Fruit fly (Drosophila melanogaster): ENCODE measurements around the gene Krn.
A peak's percentile ranks its signal among the peaks of the same experiment; 100 is the strongest.

The Krn gene

DNA sequence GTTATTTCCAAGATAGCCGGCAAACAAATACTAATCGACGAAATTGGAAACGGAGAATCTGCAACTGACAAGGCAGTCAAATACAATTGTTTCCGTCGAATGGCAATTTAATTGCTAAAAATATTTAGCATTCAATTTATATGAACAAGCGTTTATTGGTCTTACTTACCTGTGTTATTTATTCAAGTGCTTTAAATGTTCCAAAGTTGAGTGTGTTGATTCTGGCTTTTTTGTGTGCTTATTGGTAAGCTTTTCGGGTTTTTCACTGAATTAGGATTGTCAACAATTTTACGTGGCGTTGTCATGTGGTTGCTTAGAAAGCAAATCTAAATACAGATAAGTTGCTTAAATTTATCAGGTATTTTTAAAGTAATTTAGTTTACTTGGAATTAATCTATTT is 17.7 kb upstream of the Krn start (continued):
- TF ChIP-seq BtbVII (GFP tag; optimal IDR thresholded peaks at IDR 0.05) (peak; percentile 45), MESR4 (GFP tag; optimal IDR thresholded peaks at IDR 0.05) (no peak), CG9437 (GFP tag; optimal IDR thresholded peaks at IDR 0.05) (no peak), psq (GFP tag; optimal IDR thresholded peaks at IDR 0.05) (no peak), Rfx (GFP tag; IDR thresholded peaks at IDR 0.05) (peak; percentile 32; the same call in 1 of the 2 replicates), CG1233 (GFP tag; optimal IDR thresholded peaks at IDR 0.05) (no peak), ken (GFP tag; IDR thresholded peaks at IDR 0.05) (no peak), CG1792 (GFP tag; optimal IDR thresholded peaks at IDR 0.05) (no peak), HLH3B (GFP tag; IDR thresholded peaks at IDR 0.05) (no peak), chinmo (GFP tag; IDR thresholded peaks at IDR 0.05; ENCODE audit: partially characterized antibody) (no peak), Gug (GFP tag; IDR thresholded peaks at IDR 0.05) (no peak), CG12744 (GFP tag; optimal IDR thresholded peaks at IDR 0.05) (no peak), gsb (GFP tag; IDR thresholded peaks at IDR 0.05) (no peak), HmgZ (tag; optimal IDR thresholded peaks at IDR 0.05) (no peak), CG10543 (GFP tag; optimal IDR thresholded peaks at IDR 0.05) (peak; percentile 6), seq (GFP tag; IDR thresholded peaks at IDR 0.05) (no peak), corto (GFP tag; optimal IDR thresholded peaks at IDR 0.05) (no peak), h (optimal IDR thresholded peaks at IDR 0.05) (no peak), CG2199 (GFP tag; IDR thresholded peaks at IDR 0.05) (no peak), CG4282 (GFP tag; optimal IDR thresholded peaks at IDR 0.05) (no peak), caup (GFP tag; optimal IDR thresholded peaks at IDR 0.05; ENCODE audit: severe bottlenecking) (peak; percentile 39), Fer1 (GFP tag; optimal IDR thresholded peaks at IDR 0.05) (peak; percentile 55), CG2678 (tag; optimal IDR thresholded peaks at IDR 0.05) (peak; percentile 4), C15 (GFP tag; IDR thresholded peaks at IDR 0.05) (no peak), Hmr (GFP tag; optimal IDR thresholded peaks at IDR 0.05) (peak; percentile 46), CG31365 (tag; optimal IDR thresholded peaks at IDR 0.05) (no peak), dysf (GFP tag; IDR thresholded peaks at IDR 0.05) (no peak), eyg (GFP tag; optimal IDR thresholded peaks at IDR 0.05) (no peak), CG14050 (GFP tag; IDR thresholded peaks at IDR 0.05) (no peak)

DNA sequence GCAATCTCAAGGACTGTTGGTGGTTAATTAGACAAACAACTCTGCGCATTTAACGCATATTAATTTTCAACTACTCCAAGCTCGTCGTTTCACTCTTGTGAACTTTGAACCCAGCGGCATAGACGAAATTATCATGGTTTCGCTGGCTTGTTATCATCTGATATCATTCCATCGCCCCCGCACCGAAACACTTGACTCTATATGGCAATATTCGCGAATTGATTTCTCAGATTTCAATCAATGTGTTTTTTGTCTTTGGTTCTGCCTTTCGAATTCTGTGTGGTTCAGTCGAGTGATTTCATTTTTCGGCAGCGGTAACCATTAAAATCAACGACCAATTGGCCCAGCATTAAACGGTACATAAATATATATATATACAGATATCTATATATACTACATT is 17.2 kb upstream of the Krn start, which contains the start of gene CG34251:
TSS of gene CG34251 (plus strand) at position 301 of the 400 bp plus-strand sequence.
- TF ChIP-seq Ets65A (GFP tag): peak; percentile 80
- no peak for TF ChIP-seq gsb-n (tag; optimal IDR thresholded peaks at IDR 0.05)
- TF ChIP-seq MBD-R2 (GFP tag; IDR thresholded peaks at IDR 0.05): no peak

DNA sequence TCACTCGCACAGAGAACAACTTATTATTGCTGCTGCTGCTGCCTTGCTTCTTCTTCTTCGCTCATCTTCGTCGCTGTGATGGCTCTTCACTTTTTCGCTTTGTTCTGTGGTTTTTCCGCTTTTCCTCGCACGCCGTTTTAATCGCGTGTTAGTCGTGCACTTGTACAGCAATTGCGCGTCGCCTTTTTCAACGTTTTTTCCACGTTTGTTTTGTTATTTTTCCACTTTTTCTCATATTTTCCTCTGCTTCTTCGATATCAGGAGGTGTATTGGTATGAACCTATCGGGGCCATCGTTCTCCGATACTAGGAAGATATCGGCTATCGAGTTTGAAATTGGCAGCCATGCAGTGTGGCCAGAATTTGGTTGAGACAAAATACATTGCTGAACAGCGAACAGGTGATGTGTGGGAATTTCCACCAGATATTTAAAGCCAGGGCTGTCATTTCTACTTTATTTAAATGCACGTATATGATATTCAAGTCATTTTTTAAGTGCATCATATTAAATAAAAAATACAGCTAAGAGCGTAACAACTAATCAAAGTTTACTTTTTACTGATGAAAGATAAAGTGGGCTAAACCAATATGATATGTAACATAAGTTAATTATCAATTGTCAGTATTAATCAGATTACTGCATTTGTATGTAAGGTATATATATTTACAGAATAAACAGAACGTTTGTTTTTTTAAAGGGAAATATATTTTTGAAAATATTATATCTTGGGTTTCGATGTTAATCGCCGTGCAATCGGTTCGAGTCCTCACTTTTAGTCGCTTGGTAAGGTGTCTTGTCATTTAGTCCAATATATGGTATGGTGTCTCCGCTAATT is 15.1 kb upstream of the Krn start, which contains the start of gene Crtc:
TSS of gene Crtc (minus strand) at position 290 of the 835 bp plus-strand sequence.
- TF ChIP-seq YL-1 (GFP tag; optimal IDR thresholded peaks at IDR 0.05) (peak; percentile 57), CG8924 (tag; optimal IDR thresholded peaks at IDR 0.05) (peak; percentile 17), ase (GFP tag; IDR thresholded peaks at IDR 0.05) (0 out of 3 replicates have a peak, but pooled peaks have one; percentile 10), CG14441 (GFP tag; IDR thresholded peaks at IDR 0.05) (peak; percentile 23; the same call in 1 of the 2 replicates), HLH4C (GFP tag; IDR thresholded peaks at IDR 0.05; ENCODE audit: partially characterized antibody) (peak; percentile 86), dm (GFP tag; optimal IDR thresholded peaks at IDR 0.05) (no peak), Dek (tag; optimal IDR thresholded peaks at IDR 0.05) (no peak), cg (GFP tag; optimal IDR thresholded peaks at IDR 0.05) (peak; percentile 53), Mes4 (GFP tag; optimal IDR thresholded peaks at IDR 0.05) (no peak), nmo (GFP tag; optimal IDR thresholded peaks at IDR 0.05) (peak; percentile 51), zen2 (GFP tag; IDR thresholded peaks at IDR 0.05; ENCODE audit: partially characterized antibody) (peak; percentile 26), gem (tag; optimal IDR thresholded peaks at IDR 0.05) (peak; percentile 50), CG1647 (GFP tag; optimal IDR thresholded peaks at IDR 0.05) (no peak), CG17328 (GFP tag; IDR thresholded peaks at IDR 0.05) (0 out of 2 replicates have a peak, but pooled peaks have one; percentile 22), amos (GFP tag; IDR thresholded peaks at IDR 0.05; ENCODE audit: partially characterized antibody) (peak; percentile 81; the same call in 1 of the 2 replicates), Stat92E (GFP tag; optimal IDR thresholded peaks at IDR 0.05) (peak in 1 of 3 experiments; percentile 6), Jarid2 (GFP tag; optimal IDR thresholded peaks at IDR 0.05) (peak; percentile 46)

Measured in whole organism, embryonic.